Worm (Caenorhabditis elegans) whole organism, early embryonic: Measurements from ENCODE around the gene rps-5.

Experiments used
- ama-1 ChIP-seq: fragments of 150-350 bp; optimal IDR thresholded peaks from 2 replicates; lab custom pipeline; 2014
- hnd-1 ChIP-seq: sonication (generic microtip); optimal IDR thresholded peaks from 2 replicates; lab custom pipeline; 2016; ENCODE audit warnings: missing genetic modification characterization, missing compliant biosample characterization
- scrt-1 ChIP-seq: fragments of 200-800 bp; sonication (Bioruptor generic); IDR thresholded peaks from 2 replicates; pipeline ENCODE4 v1.3.6; 2022; ENCODE audit warnings: missing genetic modification characterization, missing compliant biosample characterization

DNA sequence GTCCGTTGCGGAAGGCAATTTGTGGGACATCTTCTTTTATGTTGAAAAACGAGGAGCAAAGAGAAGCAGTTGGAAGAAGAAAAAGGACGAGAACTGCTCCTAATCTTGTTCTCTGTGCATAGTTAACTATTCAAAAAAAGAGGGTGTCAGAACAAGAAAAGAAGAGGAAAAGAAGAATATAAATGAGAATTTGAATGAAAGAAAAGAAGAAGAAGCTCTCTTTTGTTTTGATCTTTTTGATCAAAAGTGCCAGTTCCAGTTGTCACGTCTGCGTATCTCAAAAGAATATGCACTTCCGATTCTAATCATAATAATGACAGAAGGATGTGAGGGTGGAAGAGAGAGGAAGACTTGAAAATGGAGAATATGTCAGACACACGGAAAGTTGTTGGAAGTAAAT lies 15.9 kb downstream of the rps-5 start, which contains the start of gene M7.8:
- TF ChIP-seq ama-1 (lab: Kevin White, UChicago) (no peak), hnd-1 (no peak), scrt-1 (GFP tag; lab: Robert Waterston, UW) (no peak)
